Worm (Caenorhabditis elegans) whole organism, midembryonic: ENCODE data around the gene H12I13.1.

ENCODE experiments used
- T22C8.4 ChIP-seq: fragments of 200-800 bp; sonication (Bioruptor generic); IDR thresholded peaks from 2 replicates; pipeline ENCODE4 v1.3.6; 2022; ENCODE audit warnings: missing genetic modification characterization, missing compliant biosample characterization
- cog-1 ChIP-seq: sonication (generic microtip); optimal IDR thresholded peaks from 2 replicates; lab custom pipeline; 2016; ENCODE audit warnings: missing genetic modification characterization, missing compliant biosample characterization
- flt-1 ChIP-seq: fragments of 200-800 bp; sonication (Bioruptor generic); IDR thresholded peaks from 2 replicates; pipeline ENCODE4 v1.3.6; 2022; ENCODE audit warnings: missing genetic modification characterization, missing compliant biosample characterization
- klf-2 ChIP-seq: fragments of 200-800 bp; sonication (Bioruptor generic); conservative IDR thresholded peaks from 2 replicates; pipeline ENCODE4 v1.3.6; 2022; ENCODE audit warnings: missing genetic modification reagents, missing genetic modification characterization, missing compliant biosample characterization
- med-1 ChIP-seq: sonication (generic microtip); optimal IDR thresholded peaks from 2 replicates; lab custom pipeline; 2017; ENCODE audit warnings: missing genetic modification characterization, mild to moderate bottlenecking, missing compliant biosample characterization, antibody characterized with exemption, missing genetic modification reagents; ENCODE audit not compliant: insufficient read depth
- ref-1 ChIP-seq: fragments of 200-800 bp; sonication (Bioruptor generic); conservative IDR thresholded peaks from 2 replicates; pipeline ENCODE4 v1.3.6; 2022; ENCODE audit warnings: missing genetic modification reagents, missing genetic modification characterization, missing compliant biosample characterization
- tab-1 ChIP-seq: fragments of 200-800 bp; sonication (Bioruptor generic); IDR thresholded peaks from 2 replicates; pipeline ENCODE4 v1.3.6; 2022; ENCODE audit warnings: missing genetic modification characterization, missing compliant biosample characterization
- ztf-23 ChIP-seq: fragments of 200-800 bp; sonication (Bioruptor generic); IDR thresholded peaks from 2 replicates; pipeline ENCODE4 v1.3.6; 2022; ENCODE audit warnings: missing genetic modification reagents, missing genetic modification characterization, missing compliant biosample characterization
- ztf-29 ChIP-seq: fragments of 200-800 bp; sonication (Bioruptor generic); IDR thresholded peaks from 2 replicates; pipeline ENCODE4 v1.3.6; 2022; ENCODE audit warnings: missing genetic modification reagents, missing genetic modification characterization, missing compliant biosample characterization

The H12I13.1 gene

ce11 chrII:6067066-6067465 lies at the start of gene H12I13.1:
Gene H12I13.1, minus strand, starts transcription at chrII:6067166.
- TF ChIP-seq ztf-29 (GFP tag; lab: Robert Waterston, UW) (no peak), tab-1 (GFP tag; lab: Robert Waterston, UW) (no peak), flt-1 (no peak), T22C8.4 (no peak), ztf-23 (GFP tag; lab: Robert Waterston, UW) (no peak), cog-1 (tag; lab: Kevin White, UChicago) (no peak), ref-1 (GFP tag; lab: Robert Waterston, UW) (no peak), med-1 (GFP tag; lab: Kevin White, UChicago) (no peak), klf-2 (GFP tag; lab: Robert Waterston, UW) (no peak)

DNA sequence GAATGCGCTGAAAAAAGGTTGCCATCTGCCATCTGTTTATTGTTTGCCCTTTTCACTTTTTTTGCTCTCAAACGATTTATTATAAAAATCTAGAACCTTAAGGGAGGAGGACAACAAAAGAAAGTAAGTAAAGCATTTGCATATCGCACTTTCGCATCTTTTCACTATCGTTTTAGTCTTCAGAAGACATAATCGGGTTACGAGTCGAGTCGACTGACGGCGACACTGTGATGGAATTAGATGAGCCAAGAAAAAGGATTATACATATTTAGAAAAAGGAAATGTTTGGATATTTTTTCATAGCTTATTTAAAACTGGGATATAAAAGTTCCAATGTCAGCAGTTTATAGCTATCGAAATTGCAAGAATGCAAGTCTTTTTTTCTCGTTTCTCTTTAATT lies 49.7 kb upstream of the H12I13.1 start:
- TF ChIP-seq ztf-23 (GFP tag; lab: Robert Waterston, UW) (no peak), cog-1 (tag; lab: Kevin White, UChicago) (no peak), ref-1 (GFP tag; lab: Robert Waterston, UW) (no peak), ztf-29 (GFP tag; lab: Robert Waterston, UW) (no peak)

DNA sequence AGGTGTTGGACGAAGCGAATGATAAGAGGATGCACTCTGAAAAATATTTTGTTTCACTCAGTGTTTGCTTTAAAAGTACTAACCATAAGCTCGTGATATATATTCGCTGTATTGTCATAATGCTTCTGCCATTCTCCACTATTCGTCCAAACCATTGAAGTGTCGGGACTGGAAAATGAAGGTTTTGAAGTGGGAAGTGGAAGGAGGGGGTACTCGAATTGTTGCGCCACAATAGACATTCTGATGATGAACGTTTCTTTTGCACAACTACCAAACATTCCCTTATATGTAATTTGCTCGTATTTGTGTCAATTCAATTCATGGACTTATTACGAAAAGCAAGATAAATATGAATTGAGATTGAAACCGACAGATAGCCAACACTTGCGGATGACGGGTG lies 48.3 kb upstream of the H12I13.1 start:
- TF ChIP-seq med-1 (GFP tag; lab: Kevin White, UChicago): no peak
- no peak for TF ChIP-seq cog-1 (tag; lab: Kevin White, UChicago)
- TF ChIP-seq ztf-29 (GFP tag; lab: Robert Waterston, UW): no peak
- TF ChIP-seq ztf-23 (GFP tag; lab: Robert Waterston, UW): no peak
- TF ChIP-seq flt-1: no peak
- no peak for TF ChIP-seq ref-1 (GFP tag; lab: Robert Waterston, UW)
- TF ChIP-seq tab-1 (GFP tag; lab: Robert Waterston, UW): no peak
- no peak for TF ChIP-seq T22C8.4
- TF ChIP-seq klf-2 (GFP tag; lab: Robert Waterston, UW): no peak

DNA sequence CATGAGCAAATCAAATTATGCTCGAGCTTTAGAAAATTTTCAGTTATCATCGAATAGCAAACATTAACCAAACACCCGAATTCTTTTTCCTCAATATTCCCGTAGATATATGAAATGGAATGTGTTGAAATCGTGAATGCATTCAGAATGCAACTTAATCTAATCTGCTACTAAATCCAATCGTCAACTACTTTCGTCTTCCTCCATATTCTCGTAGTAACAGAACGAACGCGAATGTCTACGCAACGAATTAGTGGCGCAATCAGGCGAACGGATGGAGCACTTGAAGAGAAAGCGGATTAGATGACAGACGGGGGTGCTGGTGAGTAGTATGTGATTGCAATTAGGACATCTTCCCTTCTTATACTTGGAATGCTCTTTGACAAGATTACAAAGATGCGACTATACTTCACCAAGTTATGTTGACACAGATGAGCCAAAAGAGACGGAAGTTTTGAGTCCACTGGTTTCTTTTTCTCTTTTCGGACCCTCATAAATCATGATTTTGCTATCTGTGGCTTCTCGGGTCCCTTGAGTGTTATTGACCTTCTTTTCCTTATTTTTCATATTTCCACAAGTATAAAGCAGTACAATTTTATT lies 47.0 kb upstream of the H12I13.1 start:
- no peak for TF ChIP-seq ztf-29 (GFP tag; lab: Robert Waterston, UW)
- TF ChIP-seq T22C8.4: no peak
- TF ChIP-seq tab-1 (GFP tag; lab: Robert Waterston, UW): no peak
- no peak for TF ChIP-seq klf-2 (GFP tag; lab: Robert Waterston, UW)
- no peak for TF ChIP-seq ref-1 (GFP tag; lab: Robert Waterston, UW)
- no peak for TF ChIP-seq ztf-23 (GFP tag; lab: Robert Waterston, UW)
- TF ChIP-seq med-1 (GFP tag; lab: Kevin White, UChicago): no peak
- no peak for TF ChIP-seq flt-1
- no peak for TF ChIP-seq cog-1 (tag; lab: Kevin White, UChicago)

DNA sequence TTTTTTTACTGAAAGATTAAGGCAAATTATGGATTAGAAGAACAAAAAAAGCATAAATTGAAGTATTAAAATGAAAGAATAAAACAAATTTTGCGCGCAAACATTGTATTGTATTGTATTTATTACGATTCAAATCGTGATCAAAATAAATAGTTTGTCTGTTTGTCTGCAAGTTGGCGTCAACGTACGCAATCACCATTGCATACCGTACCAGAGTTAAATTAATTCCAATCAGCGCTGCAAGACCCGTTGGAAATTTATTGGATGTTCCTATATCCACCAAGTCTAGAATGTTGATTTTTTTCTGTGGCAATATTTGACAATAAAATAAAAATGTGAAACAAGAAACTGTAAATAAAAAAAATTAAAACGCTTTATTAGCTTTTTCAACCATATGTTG lies 46.2 kb upstream of the H12I13.1 start, which contains the start of gene heri-1:
TSS of gene heri-1 (minus strand) at position 8 of the 400 bp plus-strand sequence.
- TF ChIP-seq cog-1 (tag; lab: Kevin White, UChicago) (no peak), med-1 (GFP tag; lab: Kevin White, UChicago) (no peak), tab-1 (GFP tag; lab: Robert Waterston, UW) (no peak), flt-1 (no peak), klf-2 (GFP tag; lab: Robert Waterston, UW) (no peak)

DNA sequence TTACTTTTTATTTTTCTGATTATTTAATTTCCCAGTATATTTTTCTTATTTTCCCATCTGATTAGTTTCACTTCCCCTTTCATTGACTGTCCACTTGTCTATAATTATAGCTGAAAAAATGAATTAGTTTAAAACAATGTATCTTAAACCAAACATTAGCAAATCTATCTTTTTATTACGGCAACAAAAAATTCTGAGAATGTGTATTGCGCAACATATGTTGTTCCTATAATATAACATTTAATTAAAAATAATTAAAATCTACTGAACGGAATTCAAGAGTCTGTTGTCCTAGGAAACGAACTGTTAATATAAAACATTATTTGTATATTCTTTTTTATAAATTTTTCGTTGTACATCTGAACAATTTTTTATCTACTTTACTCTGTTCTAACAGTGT lies 43.0 kb upstream of the H12I13.1 start:
- no peak for TF ChIP-seq cog-1 (tag; lab: Kevin White, UChicago)
- no peak for TF ChIP-seq tab-1 (GFP tag; lab: Robert Waterston, UW)
- TF ChIP-seq klf-2 (GFP tag; lab: Robert Waterston, UW): no peak
- no peak for TF ChIP-seq flt-1
- no peak for TF ChIP-seq ztf-23 (GFP tag; lab: Robert Waterston, UW)
- no peak for TF ChIP-seq ref-1 (GFP tag; lab: Robert Waterston, UW)
- no peak for TF ChIP-seq med-1 (GFP tag; lab: Kevin White, UChicago)
- TF ChIP-seq ztf-29 (GFP tag; lab: Robert Waterston, UW): no peak
- no peak for TF ChIP-seq T22C8.4

DNA sequence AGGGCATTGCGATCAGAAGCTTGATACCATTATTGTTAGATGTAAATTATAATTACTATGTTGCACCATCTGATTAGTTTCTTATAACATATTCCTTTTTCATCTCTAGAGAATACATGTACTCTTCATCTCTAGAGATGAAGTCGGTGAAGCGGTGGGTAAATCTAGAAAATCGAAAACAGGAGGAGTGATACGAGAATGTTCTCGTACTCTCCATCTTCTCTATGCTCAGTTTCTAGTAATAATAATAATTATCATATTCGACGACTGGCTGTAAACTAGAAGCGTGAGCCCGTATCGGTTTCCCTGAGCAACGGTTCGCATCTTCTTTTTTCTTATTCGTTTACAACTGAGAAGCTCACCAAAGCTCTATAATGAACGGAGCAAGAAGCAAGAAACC lies 40.8 kb upstream of the H12I13.1 start:
- TF ChIP-seq ztf-29 (GFP tag; lab: Robert Waterston, UW): no peak
- no peak for TF ChIP-seq klf-2 (GFP tag; lab: Robert Waterston, UW)
- TF ChIP-seq T22C8.4: no peak
- no peak for TF ChIP-seq ref-1 (GFP tag; lab: Robert Waterston, UW)
- TF ChIP-seq tab-1 (GFP tag; lab: Robert Waterston, UW): no peak
- TF ChIP-seq flt-1: no peak
- TF ChIP-seq cog-1 (tag; lab: Kevin White, UChicago): no peak
- no peak for TF ChIP-seq ztf-23 (GFP tag; lab: Robert Waterston, UW)

DNA sequence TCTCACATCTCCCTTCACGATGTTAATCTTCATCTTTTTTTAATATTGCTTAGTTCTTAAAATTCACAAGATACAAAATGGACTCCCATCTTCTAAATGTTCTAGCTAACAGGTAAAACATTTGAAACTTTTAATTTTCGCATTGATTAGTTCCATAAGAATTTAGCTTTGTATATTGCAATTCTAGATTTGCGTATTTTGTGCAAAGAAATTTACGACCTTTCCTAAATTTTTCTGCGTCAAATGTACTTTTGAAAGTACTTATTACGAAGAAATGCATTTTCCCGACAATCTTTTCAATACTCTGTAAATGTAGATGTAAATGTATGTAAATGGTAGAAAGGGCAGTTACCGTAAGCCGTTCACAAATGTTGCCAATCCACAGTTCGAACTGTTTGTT lies 37.0 kb upstream of the H12I13.1 start:
- no peak for TF ChIP-seq ztf-29 (GFP tag; lab: Robert Waterston, UW)

- TF ChIP-seq tab-1 (GFP tag; lab: Robert Waterston, UW) (no peak), ztf-23 (GFP tag; lab: Robert Waterston, UW) (no peak)
Measured at ce11 chrII:6101475-6101874, 34.5 kb upstream of the H12I13.1 start.

- no peak for TF ChIP-seq cog-1 (tag; lab: Kevin White, UChicago)
- no peak for TF ChIP-seq T22C8.4
- no peak for TF ChIP-seq med-1 (GFP tag; lab: Kevin White, UChicago)
- TF ChIP-seq tab-1 (GFP tag; lab: Robert Waterston, UW): no peak
- no peak for TF ChIP-seq ztf-29 (GFP tag; lab: Robert Waterston, UW)
- no peak for TF ChIP-seq flt-1
- no peak for TF ChIP-seq ztf-23 (GFP tag; lab: Robert Waterston, UW)
- TF ChIP-seq klf-2 (GFP tag; lab: Robert Waterston, UW): no peak
- no peak for TF ChIP-seq ref-1 (GFP tag; lab: Robert Waterston, UW)
Measured at ce11 chrII:6099500-6099899, 32.5 kb upstream of the H12I13.1 start, which contains the start of gene rgs-3. Gene rgs-3, plus strand, starts transcription at chrII:6099800.
